Worm (Caenorhabditis elegans) whole organism, L4/young adult: ENCODE measurements around the gene T13C5.10.

Experiments used
- W03F9.2 ChIP-seq: fragments of 150-350 bp; optimal IDR thresholded peaks from 2 replicates; lab custom pipeline; 2014; ENCODE audit warnings: missing biosample characterization, missing genetic modification characterization
- dao-5 ChIP-seq: sonication (generic microtip); optimal IDR thresholded peaks from 2 replicates; lab custom pipeline; 2016; ENCODE audit warnings: missing genotype, missing genetic modification characterization, moderate library complexity, missing compliant biosample characterization
- him-1 ChIP-seq: sonication (generic microtip); optimal IDR thresholded peaks from 2 replicates; lab custom pipeline; 2016; ENCODE audit warnings: missing genotype, missing genetic modification reagents, missing genetic modification characterization, missing compliant biosample characterization

The T13C5.10 gene

DNA sequence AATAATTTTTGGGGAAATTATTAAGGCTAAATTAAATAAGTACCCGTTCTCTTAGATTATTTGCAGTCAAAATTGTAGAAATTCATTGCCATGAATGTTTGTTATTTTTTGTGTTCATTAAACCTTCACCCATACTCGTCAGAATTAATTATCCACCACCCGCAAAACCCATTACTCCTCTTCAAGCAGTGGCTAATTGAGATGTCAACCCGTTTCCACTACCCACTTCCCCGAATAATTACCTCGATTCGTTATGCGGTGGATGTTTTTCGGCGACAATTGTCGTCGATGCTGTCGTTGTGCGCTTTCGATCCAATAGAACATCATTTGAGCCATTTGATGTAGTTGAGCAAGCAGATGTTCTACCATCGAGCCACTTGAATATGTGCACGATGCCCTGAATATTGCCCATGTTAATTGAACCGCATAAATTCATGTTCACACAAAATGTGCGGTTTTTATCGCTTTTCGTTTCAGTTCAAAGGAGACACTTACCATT lies 23.4 kb downstream of the T13C5.10 start:
- no peak for TF ChIP-seq dao-5 (tag; lab: Kevin White, UChicago)

DNA sequence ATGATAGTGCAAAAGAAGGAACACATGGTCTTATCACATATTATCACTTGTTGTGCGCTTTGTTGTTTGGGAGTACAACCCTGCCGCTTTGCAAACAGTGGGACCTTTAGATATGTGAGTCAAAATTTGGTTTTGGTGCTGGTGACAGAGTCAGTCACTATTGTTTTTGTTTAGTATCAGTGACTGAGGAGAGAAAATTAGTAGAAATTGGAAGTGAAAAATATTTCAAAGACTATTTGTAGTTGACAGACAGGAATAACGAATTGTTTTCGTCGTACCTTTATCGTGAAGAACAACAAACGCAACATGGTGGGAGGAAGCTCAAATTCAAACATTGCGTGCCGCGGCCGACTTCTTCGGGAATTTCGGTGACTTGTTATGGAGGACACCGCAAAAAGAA lies 28.6 kb downstream of the T13C5.10 start, which contains the start of gene lrch-1:
lrch-1 (minus strand) TSS at position 101 of the 400 bp plus-strand sequence.
- TF ChIP-seq him-1 (no peak), dao-5 (tag; lab: Kevin White, UChicago) (no peak), W03F9.2 (tag; lab: Kevin White, UChicago) (no peak)

DNA sequence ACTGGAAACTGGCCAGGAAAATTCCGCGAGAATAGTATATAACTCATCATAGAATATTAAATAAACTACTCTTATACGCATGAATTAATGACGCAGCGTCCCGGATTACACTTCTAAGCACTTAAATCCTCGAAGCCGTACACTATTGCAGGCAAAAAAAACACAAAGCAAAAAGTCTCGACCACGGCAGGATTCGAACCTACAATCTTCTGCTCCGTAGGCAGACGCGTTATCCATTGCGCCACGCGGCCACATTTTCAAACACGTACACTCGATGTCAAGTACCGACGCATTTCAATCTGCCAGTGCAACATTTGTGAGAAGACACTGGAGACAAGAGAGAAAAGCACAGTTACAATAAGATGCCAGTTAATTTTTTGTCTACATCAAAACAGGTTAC lies 31.9 kb downstream of the T13C5.10 start:
- TF ChIP-seq him-1 (peak; percentile 57), W03F9.2 (tag; lab: Kevin White, UChicago) (no peak), dao-5 (tag; lab: Kevin White, UChicago) (no peak)

DNA sequence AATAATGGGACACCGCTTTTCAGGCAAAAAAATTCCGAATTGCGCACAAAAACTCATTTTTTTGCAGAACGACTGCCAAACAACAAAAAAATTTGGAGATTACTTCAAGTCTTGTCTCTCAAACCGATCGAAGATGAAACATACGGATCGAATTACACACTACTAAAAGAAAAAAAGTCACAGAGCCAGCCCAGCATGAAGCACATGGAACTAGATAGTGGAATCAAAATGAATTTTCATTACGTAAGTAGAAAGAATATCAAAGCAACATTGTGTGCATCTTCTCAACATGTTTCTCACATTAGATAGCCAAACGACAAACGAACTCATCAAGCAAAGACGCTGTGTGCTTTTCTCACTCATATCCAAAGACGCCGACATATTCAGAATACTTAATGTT lies 33.1 kb downstream of the T13C5.10 start:
- TF ChIP-seq dao-5 (tag; lab: Kevin White, UChicago), result no peak
- no peak for TF ChIP-seq W03F9.2 (tag; lab: Kevin White, UChicago)
- TF ChIP-seq him-1, result no peak

DNA sequence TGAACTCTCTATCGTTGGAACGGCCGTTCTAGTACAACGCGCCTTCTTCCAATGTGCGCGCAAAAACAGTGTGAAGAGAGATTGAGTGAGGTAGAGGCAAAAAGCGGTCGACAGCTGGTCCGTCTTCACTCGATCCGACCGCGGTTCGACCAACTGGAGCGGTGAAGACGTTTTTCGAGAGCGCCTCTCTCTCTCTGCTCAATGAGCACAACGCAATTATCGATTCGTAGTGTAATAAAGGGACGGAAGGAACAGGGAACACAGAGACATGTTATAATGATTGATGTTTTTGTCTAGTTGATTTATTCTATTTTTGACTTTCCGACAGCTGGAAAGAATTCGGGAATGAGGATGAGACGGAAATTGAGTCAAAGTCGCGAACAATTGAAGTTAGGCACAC lies 36.9 kb downstream of the T13C5.10 start:
- TF ChIP-seq dao-5 (tag; lab: Kevin White, UChicago) (no peak), him-1 (no peak), W03F9.2 (tag; lab: Kevin White, UChicago) (no peak)

DNA sequence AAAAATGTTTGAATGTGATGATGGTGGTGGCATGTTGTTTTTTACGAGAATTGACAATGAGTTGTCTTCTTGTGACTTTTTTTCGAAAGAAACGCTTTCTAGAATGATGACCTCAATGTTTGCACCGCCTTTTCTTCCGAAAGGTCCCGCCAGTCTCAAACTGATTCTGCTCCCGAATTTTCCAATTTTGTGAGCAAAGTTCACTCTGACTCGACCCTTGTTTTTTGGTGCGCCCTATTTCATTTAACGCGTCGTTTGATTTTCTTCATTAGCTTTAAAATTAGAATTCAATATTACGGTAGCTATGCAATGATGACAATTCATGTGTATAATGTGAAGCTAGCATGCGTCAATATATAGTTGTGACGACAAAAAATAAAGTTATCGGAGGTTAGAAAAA lies 42.7 kb downstream of the T13C5.10 start, which contains the start of gene lite-1:
lite-1 (minus strand) TSS at position 101 of the 400 bp plus-strand sequence.
- TF ChIP-seq him-1 (no peak), W03F9.2 (tag; lab: Kevin White, UChicago) (no peak), dao-5 (tag; lab: Kevin White, UChicago) (no peak)

DNA sequence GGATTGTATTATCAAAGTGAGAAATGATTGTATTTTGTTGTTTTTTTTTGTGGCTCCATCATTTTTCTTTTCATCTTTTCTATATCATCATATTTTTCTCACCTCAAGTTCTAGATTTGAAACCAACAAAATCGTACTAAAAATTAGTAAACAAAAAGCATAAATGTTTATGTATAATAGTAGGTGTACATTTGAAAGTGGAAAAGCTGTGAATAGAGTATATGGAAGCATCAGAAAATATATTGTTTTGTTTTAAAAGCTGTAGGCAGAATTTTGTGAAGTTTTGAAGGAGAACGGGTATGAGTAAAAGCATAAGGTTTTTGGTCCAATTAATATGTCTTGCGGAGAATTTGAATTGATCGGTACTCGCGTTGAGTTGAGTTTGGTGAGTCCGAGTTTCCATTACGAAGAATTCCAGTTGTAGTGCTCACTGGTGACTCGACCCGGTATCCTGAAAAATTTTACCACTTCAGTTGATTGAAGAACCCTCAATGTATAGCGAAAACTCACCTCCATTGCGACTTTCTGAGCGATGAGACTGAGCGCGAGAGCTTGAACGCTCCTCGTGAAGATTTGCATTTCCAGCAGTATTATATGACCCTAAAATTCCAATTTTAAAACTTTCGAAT lies 45.2 kb downstream of the T13C5.10 start, which contains the start of gene C14F11.4:
C14F11.4 (minus strand) TSS at position 51 of the 629 bp plus-strand sequence.
- no peak for TF ChIP-seq dao-5 (tag; lab: Kevin White, UChicago)
- no peak for TF ChIP-seq him-1
- no peak for TF ChIP-seq W03F9.2 (tag; lab: Kevin White, UChicago)

DNA sequence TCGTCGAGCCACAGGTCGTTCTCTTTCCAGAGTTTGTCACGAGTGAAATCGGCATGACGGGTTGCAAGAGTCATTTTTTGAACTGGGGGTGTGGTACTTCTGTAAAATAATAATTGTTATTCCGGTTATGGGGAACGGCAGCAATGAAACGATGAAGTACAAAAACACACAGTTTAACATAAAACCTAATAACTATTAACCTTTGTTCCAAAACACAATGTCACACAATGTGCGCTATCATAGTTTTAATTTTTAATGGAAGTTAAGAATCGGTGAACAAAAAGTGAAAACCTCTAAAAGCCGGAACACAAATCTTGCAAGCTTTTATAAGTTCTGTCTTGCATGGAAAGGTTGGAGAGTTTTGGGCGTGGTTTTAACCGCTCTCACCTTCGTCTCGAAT lies 47.5 kb downstream of the T13C5.10 start, which contains the start of gene hsp-43:
hsp-43 (minus strand) TSS at position 101 of the 400 bp plus-strand sequence.
- TF ChIP-seq W03F9.2 (tag; lab: Kevin White, UChicago), result no peak
- no peak for TF ChIP-seq him-1
- TF ChIP-seq dao-5 (tag; lab: Kevin White, UChicago), result no peak

DNA sequence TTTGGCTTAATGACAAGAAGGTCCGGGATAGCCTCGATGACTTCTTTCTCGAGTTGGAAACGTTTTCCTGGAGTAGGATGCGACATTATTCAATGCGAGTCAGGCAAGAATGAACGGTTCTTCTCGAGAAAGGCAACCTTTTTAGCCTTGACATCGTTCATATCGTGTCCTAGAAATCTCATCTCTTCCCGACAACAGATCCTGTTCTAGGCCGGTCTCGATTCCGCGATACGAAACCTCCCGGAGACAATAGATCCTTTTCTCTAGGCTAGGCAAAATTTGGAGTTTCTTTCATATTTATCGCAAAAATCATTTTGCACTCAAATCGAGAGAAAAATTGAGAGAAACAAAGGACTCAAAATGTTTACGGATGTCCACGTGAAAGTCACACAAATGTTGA lies 51.0 kb downstream of the T13C5.10 start, which contains the start of gene rml-3:
rml-3 (minus strand) TSS at position 93 of the 400 bp plus-strand sequence.
- TF ChIP-seq W03F9.2 (tag; lab: Kevin White, UChicago) (no peak), him-1 (no peak), dao-5 (tag; lab: Kevin White, UChicago) (no peak)
